Worm (Caenorhabditis elegans) whole organism, midembryonic: Measurements from ENCODE around the gene hmit-1.3.

Experiments
- T22C8.4 ChIP-seq: fragments of 200-800 bp; sonication (Bioruptor generic); IDR thresholded peaks from 2 replicates; pipeline ENCODE4 v1.3.6; 2022; ENCODE audit warnings: missing genetic modification characterization, missing compliant biosample characterization
- cog-1 ChIP-seq: sonication (generic microtip); optimal IDR thresholded peaks from 2 replicates; lab custom pipeline; 2016; ENCODE audit warnings: missing genetic modification characterization, missing compliant biosample characterization
- flt-1 ChIP-seq: fragments of 200-800 bp; sonication (Bioruptor generic); IDR thresholded peaks from 2 replicates; pipeline ENCODE4 v1.3.6; 2022; ENCODE audit warnings: missing genetic modification characterization, missing compliant biosample characterization
- klf-2 ChIP-seq: fragments of 200-800 bp; sonication (Bioruptor generic); conservative IDR thresholded peaks from 2 replicates; pipeline ENCODE4 v1.3.6; 2022; ENCODE audit warnings: missing genetic modification reagents, missing genetic modification characterization, missing compliant biosample characterization
- med-1 ChIP-seq: sonication (generic microtip); optimal IDR thresholded peaks from 2 replicates; lab custom pipeline; 2017; ENCODE audit warnings: missing genetic modification characterization, mild to moderate bottlenecking, missing compliant biosample characterization, antibody characterized with exemption, missing genetic modification reagents; ENCODE audit not compliant: insufficient read depth
- ref-1 ChIP-seq: fragments of 200-800 bp; sonication (Bioruptor generic); conservative IDR thresholded peaks from 2 replicates; pipeline ENCODE4 v1.3.6; 2022; ENCODE audit warnings: missing genetic modification reagents, missing genetic modification characterization, missing compliant biosample characterization
- tab-1 ChIP-seq: fragments of 200-800 bp; sonication (Bioruptor generic); IDR thresholded peaks from 2 replicates; pipeline ENCODE4 v1.3.6; 2022; ENCODE audit warnings: missing genetic modification characterization, missing compliant biosample characterization
- ztf-23 ChIP-seq: fragments of 200-800 bp; sonication (Bioruptor generic); IDR thresholded peaks from 2 replicates; pipeline ENCODE4 v1.3.6; 2022; ENCODE audit warnings: missing genetic modification reagents, missing genetic modification characterization, missing compliant biosample characterization
- ztf-29 ChIP-seq: fragments of 200-800 bp; sonication (Bioruptor generic); IDR thresholded peaks from 2 replicates; pipeline ENCODE4 v1.3.6; 2022; ENCODE audit warnings: missing genetic modification reagents, missing genetic modification characterization, missing compliant biosample characterization

hmit-1.3 gene

DNA sequence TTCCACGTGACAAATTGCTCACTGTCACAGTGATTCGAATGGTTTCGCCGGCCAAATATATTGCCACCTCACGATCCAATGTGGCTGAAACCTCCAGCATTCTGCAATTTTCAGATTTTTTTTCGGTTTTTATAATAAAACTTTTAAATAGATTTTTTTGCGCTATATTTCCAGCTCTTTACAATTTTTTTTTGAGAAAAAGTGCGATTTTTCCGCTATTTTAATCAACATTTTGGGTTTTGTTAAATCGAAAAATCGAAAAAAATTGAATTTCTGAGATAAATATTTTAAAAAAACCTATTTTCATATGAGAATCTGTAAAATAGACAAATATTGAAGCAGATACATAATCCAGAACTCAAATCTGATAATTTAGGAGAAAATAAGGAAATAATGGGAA lies 20.4 kb downstream of the hmit-1.3 start, which contains the start of gene M01F1.9:
TSS of gene M01F1.9 (minus strand) at position 101 of the 400 bp plus-strand sequence.
- TF ChIP-seq klf-2 (no peak), ref-1 (GFP tag; lab: Robert Waterston, UW) (no peak), tab-1 (GFP tag; lab: Robert Waterston, UW) (no peak), med-1 (GFP tag; lab: Kevin White, UChicago) (no peak), flt-1 (GFP tag; lab: Robert Waterston, UW) (no peak), ztf-29 (GFP tag; lab: Robert Waterston, UW) (no peak), ztf-23 (GFP tag; lab: Robert Waterston, UW) (no peak), T22C8.4 (GFP tag; lab: Robert Waterston, UW) (no peak), cog-1 (tag; lab: Kevin White, UChicago) (no peak)

DNA sequence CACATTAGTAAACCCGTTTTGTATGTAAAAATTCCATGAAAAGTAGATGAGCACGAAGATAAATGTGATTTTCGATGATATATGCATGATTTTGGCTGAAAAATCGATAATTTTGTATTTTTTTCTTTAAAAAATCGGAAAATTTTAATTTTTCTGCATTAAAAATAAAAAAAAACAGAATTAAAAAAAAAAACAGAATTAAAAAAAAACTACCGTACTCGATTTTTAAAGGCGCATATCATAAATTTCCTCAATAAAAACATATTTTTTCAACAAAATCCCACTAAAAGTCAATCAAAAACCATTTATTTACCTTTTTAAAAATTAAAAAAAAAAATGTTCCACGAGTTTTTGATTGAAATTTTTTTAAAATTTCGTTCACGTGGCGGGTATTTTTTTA lies 26.3 kb downstream of the hmit-1.3 start, which contains the start of gene gly-14:
TSS of gene gly-14 (minus strand) at position 101 of the 400 bp plus-strand sequence.
- TF ChIP-seq cog-1 (tag; lab: Kevin White, UChicago) (no peak), T22C8.4 (GFP tag; lab: Robert Waterston, UW) (no peak), tab-1 (GFP tag; lab: Robert Waterston, UW) (no peak), ztf-23 (GFP tag; lab: Robert Waterston, UW) (no peak), flt-1 (GFP tag; lab: Robert Waterston, UW) (no peak), med-1 (GFP tag; lab: Kevin White, UChicago) (no peak), ztf-29 (GFP tag; lab: Robert Waterston, UW) (no peak)

DNA sequence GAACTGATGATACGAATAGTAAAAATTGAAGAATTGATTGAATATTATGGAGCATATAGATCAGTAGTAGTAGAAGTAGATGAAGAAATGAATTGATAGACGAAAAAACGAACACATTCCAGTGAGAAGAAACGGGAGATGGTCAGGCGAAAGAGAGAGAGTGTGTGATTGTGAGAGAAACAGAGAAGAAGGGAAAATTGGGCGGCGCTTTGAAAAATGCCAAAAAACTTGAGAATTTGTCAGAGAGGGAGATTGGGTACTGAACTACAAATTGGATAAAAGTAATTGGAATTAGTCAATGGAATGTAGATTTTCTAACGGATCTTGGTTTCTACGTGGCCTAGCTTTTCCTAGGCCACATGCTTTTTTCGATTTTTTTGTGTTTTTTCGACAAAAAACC lies 31.2 kb downstream of the hmit-1.3 start, which contains the start of gene C34C12.7:
TSS of gene C34C12.7 (minus strand) at position 118 of the 400 bp plus-strand sequence.
- no peak for TF ChIP-seq klf-2
- TF ChIP-seq flt-1 (GFP tag; lab: Robert Waterston, UW), result no peak
- no peak for TF ChIP-seq ref-1 (GFP tag; lab: Robert Waterston, UW)
- no peak for TF ChIP-seq T22C8.4 (GFP tag; lab: Robert Waterston, UW)
- no peak for TF ChIP-seq cog-1 (tag; lab: Kevin White, UChicago)
- no peak for TF ChIP-seq tab-1 (GFP tag; lab: Robert Waterston, UW)
- TF ChIP-seq ztf-23 (GFP tag; lab: Robert Waterston, UW), result no peak
- TF ChIP-seq med-1 (GFP tag; lab: Kevin White, UChicago), result no peak
- no peak for TF ChIP-seq ztf-29 (GFP tag; lab: Robert Waterston, UW)

DNA sequence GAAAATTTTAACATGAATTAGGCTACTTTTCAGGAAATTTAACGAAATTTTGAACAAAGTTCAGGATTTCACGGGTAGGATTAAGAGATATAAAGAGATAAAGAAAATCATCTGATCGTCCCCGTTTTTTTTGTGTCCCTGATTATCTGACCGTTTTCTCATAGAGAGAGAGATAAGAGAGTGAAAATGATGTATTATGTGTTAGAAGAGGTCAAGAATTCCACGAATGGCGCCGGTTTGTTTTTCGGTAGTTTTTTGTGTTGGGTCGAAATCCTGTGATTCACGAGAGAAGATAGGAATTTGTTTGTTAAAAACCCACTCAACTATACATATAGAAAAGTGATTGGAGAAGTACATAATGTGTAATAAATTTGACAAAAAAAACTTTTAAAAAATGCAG lies 32.3 kb downstream of the hmit-1.3 start:
- no peak for TF ChIP-seq T22C8.4 (GFP tag; lab: Robert Waterston, UW)
- TF ChIP-seq tab-1 (GFP tag; lab: Robert Waterston, UW), result no peak
- no peak for TF ChIP-seq ref-1 (GFP tag; lab: Robert Waterston, UW)
- no peak for TF ChIP-seq klf-2
- TF ChIP-seq ztf-29 (GFP tag; lab: Robert Waterston, UW), result no peak

DNA sequence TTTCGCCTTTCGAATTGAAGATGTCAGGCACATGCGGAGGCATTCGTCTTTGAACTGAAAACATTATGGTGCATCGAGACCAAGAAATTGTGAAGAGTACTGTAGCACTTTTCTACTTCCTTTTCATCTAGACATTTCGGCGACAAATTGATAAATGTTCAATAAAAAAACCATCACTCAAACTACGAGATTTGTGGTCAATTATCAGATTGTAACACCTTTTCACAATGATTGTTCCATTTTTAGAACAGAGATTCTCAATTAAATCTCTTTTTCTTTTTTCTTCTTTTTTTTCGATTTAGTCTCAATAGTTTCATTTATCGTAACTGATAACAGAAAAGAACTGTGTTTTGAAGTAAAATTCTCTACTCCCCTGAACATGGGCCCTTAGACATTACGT lies 33.4 kb downstream of the hmit-1.3 start:
- TF ChIP-seq flt-1 (GFP tag; lab: Robert Waterston, UW) (no peak), med-1 (GFP tag; lab: Kevin White, UChicago) (no peak), ztf-23 (GFP tag; lab: Robert Waterston, UW) (no peak), ztf-29 (GFP tag; lab: Robert Waterston, UW) (no peak), klf-2 (no peak), T22C8.4 (GFP tag; lab: Robert Waterston, UW) (no peak), tab-1 (GFP tag; lab: Robert Waterston, UW) (no peak)

DNA sequence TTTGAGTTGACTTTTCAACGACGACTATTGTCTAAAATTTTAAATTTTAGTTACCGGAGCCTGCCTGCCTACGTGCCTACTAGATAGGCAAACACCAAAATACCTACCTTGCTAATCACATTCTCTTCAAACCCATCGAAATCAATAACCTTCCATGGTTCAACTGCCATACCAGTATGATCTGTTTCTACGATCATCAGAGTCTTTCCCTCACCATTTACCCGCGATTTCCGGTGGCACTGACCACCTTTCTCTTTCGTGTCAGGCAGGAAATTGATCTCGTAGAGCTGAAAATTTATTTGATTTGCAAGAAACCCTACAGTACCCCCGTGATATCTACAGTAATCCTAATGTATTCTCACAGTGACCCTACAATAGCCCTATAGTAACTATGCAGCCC lies 34.4 kb downstream of the hmit-1.3 start:
- TF ChIP-seq klf-2, result no peak
- no peak for TF ChIP-seq ztf-29 (GFP tag; lab: Robert Waterston, UW)

DNA sequence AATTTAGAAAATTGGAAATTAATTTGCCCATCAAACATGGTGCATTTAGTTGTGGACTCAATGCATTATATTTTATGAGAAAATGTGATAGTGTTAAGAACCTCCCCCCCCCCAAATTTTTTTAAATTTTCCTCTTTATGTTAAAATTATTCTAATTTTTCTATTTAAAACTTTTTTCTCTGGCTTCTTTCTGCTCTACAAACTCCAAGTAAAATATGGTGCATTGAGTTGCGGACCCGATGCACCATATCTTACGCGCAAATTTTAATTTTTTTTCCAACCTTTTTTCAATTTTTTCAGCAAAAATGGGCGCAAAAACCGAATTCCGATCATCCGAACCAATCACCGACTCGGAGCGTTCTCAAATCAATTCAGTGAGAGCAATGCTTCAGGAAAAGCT lies 37.1 kb downstream of the hmit-1.3 start, which contains the start of gene C34C12.6:
TSS of gene C34C12.6 (plus strand) at position 301 of the 400 bp plus-strand sequence.
- TF ChIP-seq ztf-23 (GFP tag; lab: Robert Waterston, UW), result no peak
- TF ChIP-seq klf-2, result no peak
- no peak for TF ChIP-seq flt-1 (GFP tag; lab: Robert Waterston, UW)
- TF ChIP-seq ztf-29 (GFP tag; lab: Robert Waterston, UW), result no peak
- TF ChIP-seq cog-1 (tag; lab: Kevin White, UChicago), result no peak
- TF ChIP-seq tab-1 (GFP tag; lab: Robert Waterston, UW), result no peak
- TF ChIP-seq ref-1 (GFP tag; lab: Robert Waterston, UW), result no peak
- TF ChIP-seq T22C8.4 (GFP tag; lab: Robert Waterston, UW), result no peak
- TF ChIP-seq med-1 (GFP tag; lab: Kevin White, UChicago), result no peak

DNA sequence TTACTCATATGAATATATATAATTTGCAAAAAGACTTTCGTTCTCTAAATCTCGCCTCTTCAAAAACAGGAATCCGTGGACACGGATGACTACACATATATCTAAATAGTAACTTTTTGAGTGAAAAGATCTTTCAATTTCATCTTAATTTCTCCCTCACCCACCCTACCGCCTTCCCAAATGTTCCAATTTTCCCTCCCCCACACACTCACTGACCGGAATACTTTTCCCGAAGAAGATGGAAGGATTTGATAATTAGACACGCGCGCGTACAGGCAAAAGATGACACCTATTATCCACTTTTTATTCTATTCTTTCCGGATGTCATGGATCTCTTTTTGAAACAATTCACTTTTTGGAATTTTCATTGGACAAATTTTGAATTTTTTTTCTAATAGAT lies 38.5 kb downstream of the hmit-1.3 start:
- TF ChIP-seq cog-1 (tag; lab: Kevin White, UChicago) (no peak), ztf-29 (GFP tag; lab: Robert Waterston, UW) (no peak), flt-1 (GFP tag; lab: Robert Waterston, UW) (no peak), tab-1 (GFP tag; lab: Robert Waterston, UW) (no peak), ref-1 (GFP tag; lab: Robert Waterston, UW) (no peak)

DNA sequence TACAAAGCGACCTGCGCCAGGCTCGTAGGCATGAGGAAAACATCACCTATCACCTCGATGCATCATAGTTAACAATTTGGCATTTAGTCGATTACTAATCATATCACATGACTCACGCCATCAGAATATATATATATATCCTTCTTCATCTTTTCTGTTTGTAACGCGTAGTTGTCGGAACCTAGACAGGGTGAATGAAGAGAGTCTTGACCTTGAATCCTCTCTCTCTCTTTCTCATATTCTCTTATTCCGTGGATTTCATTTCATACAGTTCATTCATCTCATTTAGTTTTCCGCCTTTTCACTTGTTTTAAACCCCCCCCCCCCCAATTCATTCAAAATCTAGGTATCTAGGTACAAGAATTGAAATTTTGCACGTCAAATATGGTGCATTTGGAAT lies 39.2 kb downstream of the hmit-1.3 start:
- TF ChIP-seq T22C8.4 (GFP tag; lab: Robert Waterston, UW), result no peak
- no peak for TF ChIP-seq cog-1 (tag; lab: Kevin White, UChicago)
- no peak for TF ChIP-seq klf-2
- no peak for TF ChIP-seq flt-1 (GFP tag; lab: Robert Waterston, UW)
- no peak for TF ChIP-seq tab-1 (GFP tag; lab: Robert Waterston, UW)
- TF ChIP-seq med-1 (GFP tag; lab: Kevin White, UChicago), result no peak
- TF ChIP-seq ztf-29 (GFP tag; lab: Robert Waterston, UW), result no peak
- TF ChIP-seq ztf-23 (GFP tag; lab: Robert Waterston, UW), result no peak
- TF ChIP-seq ref-1 (GFP tag; lab: Robert Waterston, UW), result no peak
